Fruit fly (Drosophila melanogaster): ENCODE data around the gene Csl4.

Csl4 gene

DNA sequence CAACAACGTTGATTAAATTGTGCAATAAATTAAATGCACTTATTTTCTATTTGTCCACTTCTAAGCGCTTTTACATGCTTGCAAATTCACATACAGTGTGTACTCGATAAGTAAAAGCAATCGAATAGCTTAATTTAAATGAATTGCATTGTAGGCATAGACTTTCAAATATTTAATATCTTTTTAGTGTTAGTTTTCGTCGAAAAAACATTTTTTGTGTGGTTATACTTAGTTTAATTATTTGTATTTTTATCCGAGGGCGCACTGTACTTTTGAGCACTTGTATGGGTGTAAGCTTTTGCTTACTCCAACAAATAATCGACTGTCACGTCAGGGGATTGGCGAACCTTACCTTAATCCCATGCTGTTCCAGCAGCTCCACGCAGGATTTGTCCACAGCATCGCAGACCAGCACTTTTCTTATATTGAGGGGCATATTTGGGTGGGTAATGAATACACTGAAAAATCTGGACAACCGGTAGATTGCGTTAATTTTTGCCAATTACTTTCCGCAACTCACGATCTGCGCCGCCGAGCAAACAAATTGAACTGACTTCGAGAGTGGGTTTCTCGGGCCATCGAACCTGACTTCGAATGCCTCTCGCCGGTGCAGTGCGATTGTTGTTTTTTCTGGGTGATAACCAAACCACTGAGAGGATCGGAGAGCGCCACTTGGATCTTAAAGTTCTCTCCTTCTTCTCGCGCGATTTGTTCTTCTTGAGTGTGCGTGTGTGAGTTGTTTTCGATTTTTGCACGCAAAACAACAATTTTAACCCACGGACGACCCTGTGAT is 32.0 kb upstream of the Csl4 start, which contains the start of gene CG6287 (continued):
- TF ChIP-seq esg (GFP tag; conservative IDR thresholded peaks at IDR 0.05), result 0 out of 2 replicates have a peak, but pooled peaks have one; percentile 13
- no peak; the same call in 1 of the 2 replicates for TF ChIP-seq CG10366 (GFP tag; IDR thresholded peaks at IDR 0.05)
- no peak for TF ChIP-seq CG10959 (GFP tag; IDR thresholded peaks at IDR 0.05)
- TF ChIP-seq bab2 (GFP tag; optimal IDR thresholded peaks at IDR 0.05), result no peak
- TF ChIP-seq CG4820 (GFP tag; optimal IDR thresholded peaks at IDR 0.05), result no peak
- no peak for TF ChIP-seq Dad (GFP tag; optimal IDR thresholded peaks at IDR 0.05)
- TF ChIP-seq CG6791 (GFP tag; IDR thresholded peaks at IDR 0.05; ENCODE audit: partially characterized antibody), result no peak
- TF ChIP-seq CG10209 (GFP tag; optimal IDR thresholded peaks at IDR 0.05), result peak; percentile 5
- no peak for TF ChIP-seq gsb (GFP tag; IDR thresholded peaks at IDR 0.05)
- peak in 1 of 2 experiments; percentile 27 for TF ChIP-seq eve (GFP tag; optimal IDR thresholded peaks at IDR 0.05)
- TF ChIP-seq ken (GFP tag; IDR thresholded peaks at IDR 0.05), result no peak
- no peak for TF ChIP-seq CG6683 (GFP tag; optimal IDR thresholded peaks at IDR 0.05)
- peak; percentile 59 for TF ChIP-seq CG2120 (GFP tag; optimal IDR thresholded peaks at IDR 0.05)
- TF ChIP-seq grau (tag; optimal IDR thresholded peaks at IDR 0.05), result no peak
- no peak for TF ChIP-seq CG42726 (GFP tag; IDR thresholded peaks at IDR 0.05; ENCODE audit: partially characterized antibody)
- TF ChIP-seq Dbx (GFP tag; IDR thresholded peaks at IDR 0.05), result no peak
- no peak for TF ChIP-seq run (tag; optimal IDR thresholded peaks at IDR 0.05)
- TF ChIP-seq vnd (GFP tag; IDR thresholded peaks at IDR 0.05; ENCODE audit: partially characterized antibody), result no peak
- TF ChIP-seq bcd (GFP tag; optimal IDR thresholded peaks at IDR 0.05), result no peak
- no peak for TF ChIP-seq CG16863 (GFP tag; optimal IDR thresholded peaks at IDR 0.05)
- TF ChIP-seq kah (GFP tag; optimal IDR thresholded peaks at IDR 0.05), result no peak
- no peak for TF ChIP-seq CG2712 (tag; optimal IDR thresholded peaks at IDR 0.05)
- TF ChIP-seq CG18619 (GFP tag; optimal IDR thresholded peaks at IDR 0.05), result no peak
- TF ChIP-seq CG7987 (GFP tag; optimal IDR thresholded peaks at IDR 0.05), result no peak
- peak; percentile 37 for TF ChIP-seq Dip3 (GFP tag; optimal IDR thresholded peaks at IDR 0.05)
- TF ChIP-seq her (GFP tag; optimal IDR thresholded peaks at IDR 0.05), result no peak
- TF ChIP-seq CrebB (tag; optimal IDR thresholded peaks at IDR 0.05), result no peak
- TF ChIP-seq CG8924 (tag; optimal IDR thresholded peaks at IDR 0.05), result no peak
- TF ChIP-seq Hmx (GFP tag; optimal IDR thresholded peaks at IDR 0.05), result no peak
- TF ChIP-seq HHEX (GFP tag; optimal IDR thresholded peaks at IDR 0.05), result no peak
- TF ChIP-seq CG4328 (GFP tag; optimal IDR thresholded peaks at IDR 0.05), result no peak
- TF ChIP-seq Lhr (GFP tag; optimal IDR thresholded peaks at IDR 0.05), result no peak
- no peak for TF ChIP-seq disco-r (GFP tag; optimal IDR thresholded peaks at IDR 0.05)
- TF ChIP-seq Trl (optimal IDR thresholded peaks at IDR 0.05), result peak in 1 of 2 experiments; percentile 19
- no peak for TF ChIP-seq Trl (GFP tag; optimal IDR thresholded peaks at IDR 0.05)
- no peak for TF ChIP-seq cg (GFP tag; optimal IDR thresholded peaks at IDR 0.05)
- TF ChIP-seq ranshi (GFP tag; IDR thresholded peaks at IDR 0.05), result peak; percentile 30; the same call in 1 of the 2 replicates
- TF ChIP-seq Mrtf (GFP tag; IDR thresholded peaks at IDR 0.05), result no peak
- TF ChIP-seq pita (GFP tag; optimal IDR thresholded peaks at IDR 0.05), result no peak
- no peak for TF ChIP-seq CG6765 (GFP tag; optimal IDR thresholded peaks at IDR 0.05)
- no peak for TF ChIP-seq CG15601 (tag; optimal IDR thresholded peaks at IDR 0.05)
- no peak for TF ChIP-seq CG12104 (GFP tag; optimal IDR thresholded peaks at IDR 0.05)
- 0 out of 2 replicates have a peak, but pooled peaks have one; percentile 12 for TF ChIP-seq CG10321 (GFP tag; IDR thresholded peaks at IDR 0.05)
- no peak for TF ChIP-seq Fer2 (tag; optimal IDR thresholded peaks at IDR 0.05)
- no peak for TF ChIP-seq vfl (GFP tag; optimal IDR thresholded peaks at IDR 0.05)
- TF ChIP-seq lilli (GFP tag; optimal IDR thresholded peaks at IDR 0.05), result no peak
- TF ChIP-seq lola (GFP tag; optimal IDR thresholded peaks at IDR 0.05), result no peak
- no peak for TF ChIP-seq lov (optimal IDR thresholded peaks at IDR 0.05)
- no peak for TF ChIP-seq lov (GFP tag; IDR thresholded peaks at IDR 0.05)
- no peak for TF ChIP-seq CG8359 (GFP tag; optimal IDR thresholded peaks at IDR 0.05; ENCODE audit: borderline replicate concordance)

All from whole organism, embryonic.